Worm (Caenorhabditis elegans): ENCODE measurements around the gene C03B1.5.

DNA sequence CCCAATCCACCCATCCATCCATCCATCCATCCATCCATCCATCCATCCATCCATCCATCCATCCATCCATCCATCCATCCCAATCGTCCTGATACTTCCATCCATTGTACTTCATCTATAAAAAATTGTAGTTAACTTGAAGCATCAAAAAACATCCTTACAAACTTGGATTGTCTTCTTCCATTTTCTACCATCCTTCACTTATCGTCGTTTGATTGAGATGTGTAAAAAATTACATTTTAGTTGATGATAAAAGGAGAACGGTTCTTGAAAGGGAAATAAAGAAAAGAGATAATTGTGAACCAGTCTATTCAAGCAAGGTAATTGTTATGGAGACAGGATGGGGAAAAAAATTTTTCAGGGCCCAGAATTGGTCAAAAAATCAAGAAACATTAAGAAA lies 2.4 kb downstream of the C03B1.5 start, which contains the start of gene C03B1.10:
- TF ChIP-seq unc-39 (tag; optimal IDR thresholded peaks at IDR 0.05) (no peak), pha-4 (tag; optimal IDR thresholded peaks at IDR 0.05) (no peak), nhr-237 (tag; optimal IDR thresholded peaks at IDR 0.05) (no peak), blmp-1 (tag; optimal IDR thresholded peaks at IDR 0.05) (no peak), ceh-39 (tag; optimal IDR thresholded peaks at IDR 0.05) (no peak), elt-1 (tag; optimal IDR thresholded peaks at IDR 0.05; ENCODE audit: borderline replicate concordance, insufficient read depth) (no peak), M03D4.4 (tag; optimal IDR thresholded peaks at IDR 0.05) (no peak), cnd-1 (tag; optimal IDR thresholded peaks at IDR 0.05) (no peak)
